Worm (Caenorhabditis elegans): ENCODE measurements around the gene H01G02.4.

DNA sequence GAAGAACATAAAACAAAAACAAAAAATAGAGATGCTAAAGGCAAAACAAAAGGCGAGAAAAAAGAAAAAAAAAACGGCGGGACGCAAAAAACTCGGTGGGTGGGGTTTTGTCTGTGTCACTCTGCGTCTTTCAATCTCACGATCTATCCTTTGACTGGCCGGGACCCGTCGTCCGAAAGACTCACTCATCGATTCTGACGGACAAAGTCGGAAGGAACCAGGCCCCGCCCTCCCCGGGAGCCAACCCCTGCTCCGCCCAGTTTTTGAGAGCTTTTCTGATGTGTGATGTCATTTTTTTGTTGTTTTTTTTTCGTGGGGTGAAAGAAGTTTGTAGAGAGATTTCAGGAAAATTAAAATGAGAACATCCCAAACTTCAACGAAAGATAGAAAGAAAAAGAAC, 9.8 kb downstream of the H01G02.4 start:
- TF ChIP-seq ets-7 (tag; optimal IDR thresholded peaks at IDR 0.05), result no peak
- no peak for TF ChIP-seq ama-1 (optimal IDR thresholded peaks at IDR 0.05)
- no peak for TF ChIP-seq scrt-1 (GFP tag; IDR thresholded peaks at IDR 0.05)
- no peak for TF ChIP-seq hnd-1 (tag; optimal IDR thresholded peaks at IDR 0.05)
- no peak for TF ChIP-seq ceh-36 (tag; optimal IDR thresholded peaks at IDR 0.05)
- TF ChIP-seq tbx-37 (GFP tag; conservative IDR thresholded peaks at IDR 0.05), result no peak
- no peak for TF ChIP-seq flt-1 (GFP tag; IDR thresholded peaks at IDR 0.05)
